Fruit fly (Drosophila melanogaster) whole organism, embryonic: ENCODE data around the gene akirin.

Experiments
- Ada2b ChIP-seq: fragments of 200-800 bp; sonication (Bioruptor generic); IDR thresholded peaks from 2 replicates; pipeline ENCODE4 v1.3.6; 2022; ENCODE audit warnings: missing biosample characterization, missing genetic modification characterization
- Atf-2 ChIP-seq: fragments of 200-800 bp; sonication (Bioruptor generic); optimal IDR thresholded peaks from 2 replicates; lab custom pipeline; 2016; ENCODE audit warnings: missing biosample characterization, missing genetic modification characterization
- BEAF-32 ChIP-seq: fragments of 200-800 bp; sonication (Bioruptor generic); optimal IDR thresholded peaks from 3 replicates; lab custom pipeline; 2017; ENCODE audit warnings: missing biosample characterization, missing genetic modification characterization, mild to moderate bottlenecking, moderate library complexity, missing genetic modification reagents
- CG10209 ChIP-seq: fragments of 200-800 bp; sonication (Bioruptor generic); optimal IDR thresholded peaks from 3 replicates; lab custom pipeline; 2017; ENCODE audit warnings: missing biosample characterization, mild to moderate bottlenecking, missing genetic modification characterization, missing genetic modification reagents
- CG12219 ChIP-seq: fragments of 200-800 bp; sonication (Bioruptor generic); optimal IDR thresholded peaks from 3 replicates; lab custom pipeline; 2018; ENCODE audit warnings: missing biosample characterization, mild to moderate bottlenecking, missing genetic modification characterization
- CG14014 ChIP-seq: fragments of 200-800 bp; sonication (Bioruptor generic); IDR thresholded peaks from 2 replicates; pipeline ENCODE4 v1.3.6; 2022; ENCODE audit warnings: missing biosample characterization, missing genetic modification characterization
- CG15696 ChIP-seq: fragments of 200-800 bp; sonication (Bioruptor generic); optimal IDR thresholded peaks from 2 replicates; lab custom pipeline; 2019; ENCODE audit warnings: missing biosample characterization, mild to moderate bottlenecking, missing genetic modification characterization, moderate library complexity
- CG17186 ChIP-seq: fragments of 200-800 bp; sonication (Bioruptor generic); optimal IDR thresholded peaks from 3 replicates; lab custom pipeline; 2017; ENCODE audit warnings: missing biosample characterization, missing genetic modification reagents, missing genetic modification characterization
- CG1832 ChIP-seq: fragments of 200-800 bp; sonication (Bioruptor generic); optimal IDR thresholded peaks from 2 replicates; lab custom pipeline; 2017; ENCODE audit warnings: missing biosample characterization, mild to moderate bottlenecking, missing genetic modification characterization, inconsistent platforms
- CG18599 ChIP-seq: fragments of 200-800 bp; sonication (Bioruptor generic); optimal IDR thresholded peaks from 3 replicates; lab custom pipeline; 2017; ENCODE audit warnings: missing biosample characterization, missing genetic modification characterization, mild to moderate bottlenecking, moderate library complexity, missing genetic modification reagents
- CG2120 ChIP-seq: fragments of 200-800 bp; sonication (Bioruptor generic); optimal IDR thresholded peaks from 3 replicates; lab custom pipeline; 2016; ENCODE audit warnings: missing biosample characterization, missing genetic modification characterization
- CG2889 ChIP-seq: fragments of 200-800 bp; sonication (Bioruptor generic); IDR thresholded peaks from 3 replicates; pipeline ENCODE4 v1.3.6; 2022; ENCODE audit warnings: missing biosample characterization, missing genetic modification characterization
- CG3065 ChIP-seq: fragments of 200-800 bp; sonication (Bioruptor generic); optimal IDR thresholded peaks from 2 replicates; lab custom pipeline; 2016; ENCODE audit warnings: missing biosample characterization, missing genetic modification characterization
- CG33213 ChIP-seq: fragments of 200-800 bp; sonication (Bioruptor generic); optimal IDR thresholded peaks from 3 replicates; lab custom pipeline; 2016; ENCODE audit warnings: missing biosample characterization, missing genetic modification characterization
- CG42726 ChIP-seq: fragments of 200-800 bp; sonication (Bioruptor generic); IDR thresholded peaks from 2 replicates; pipeline ENCODE4 v1.3.6; 2022; ENCODE audit warnings: missing biosample characterization, missing genetic modification characterization; ENCODE audit not compliant: partially characterized antibody
- CG4424 ChIP-seq: fragments of 200-800 bp; sonication (Bioruptor generic); optimal IDR thresholded peaks from 3 replicates; lab custom pipeline; 2016; ENCODE audit warnings: missing biosample characterization, missing genetic modification characterization
- CG6765 ChIP-seq: fragments of 200-800 bp; sonication (Bioruptor generic); optimal IDR thresholded peaks from 3 replicates; lab custom pipeline; 2017; ENCODE audit warnings: missing biosample characterization, mild to moderate bottlenecking, missing genetic modification characterization
- CG9876 ChIP-seq: fragments of 200-800 bp; sonication (Bioruptor generic); optimal IDR thresholded peaks from 2 replicates; lab custom pipeline; 2016; ENCODE audit warnings: missing biosample characterization, missing genetic modification characterization
- CG9932 ChIP-seq: fragments of 200-800 bp; sonication (Bioruptor generic); IDR thresholded peaks from 2 replicates; pipeline ENCODE4 v1.3.6; 2022; ENCODE audit warnings: missing biosample characterization, missing genetic modification characterization
- Chrac-16 ChIP-seq: fragments of 200-800 bp; sonication (Bioruptor generic); optimal IDR thresholded peaks from 3 replicates; lab custom pipeline; 2016; ENCODE audit warnings: missing biosample characterization, missing genetic modification characterization
- Dek ChIP-seq: fragments of 200-800 bp; sonication (Bioruptor generic); optimal IDR thresholded peaks from 3 replicates; lab custom pipeline; 2019; ENCODE audit warnings: missing biosample characterization, mild to moderate bottlenecking, missing genetic modification characterization, moderate library complexity
- Hr3 ChIP-seq: fragments of 200-800 bp; sonication (Bioruptor generic); optimal IDR thresholded peaks from 3 replicates; lab custom pipeline; 2016; ENCODE audit warnings: missing biosample characterization, missing genetic modification characterization
- Myb ChIP-seq: fragments of 200-800 bp; sonication (Bioruptor generic); optimal IDR thresholded peaks from 2 replicates; lab custom pipeline; 2016; ENCODE audit warnings: missing biosample characterization, missing genetic modification characterization
- Neu2 ChIP-seq: fragments of 200-800 bp; sonication (Bioruptor generic); optimal IDR thresholded peaks from 3 replicates; lab custom pipeline; 2016; ENCODE audit warnings: missing biosample characterization, missing genetic modification characterization, borderline replicate concordance
- Oli ChIP-seq: fragments of 200-800 bp; sonication (Bioruptor generic); optimal IDR thresholded peaks from 2 replicates; lab custom pipeline; 2018; ENCODE audit warnings: missing biosample characterization, mild to moderate bottlenecking, missing genetic modification characterization, moderate library complexity
- Ptx1 ChIP-seq: fragments of 200-800 bp; sonication (Bioruptor generic); IDR thresholded peaks from 2 replicates; pipeline ENCODE4 v1.3.6; 2022; ENCODE audit warnings: missing biosample characterization, missing genetic modification characterization
- Rfx ChIP-seq: fragments of 200-800 bp; sonication (Bioruptor generic); IDR thresholded peaks from 2 replicates; pipeline ENCODE4 v1.3.6; 2022; ENCODE audit warnings: missing biosample characterization, missing genetic modification characterization
- Sry-β ChIP-seq: fragments of 200-800 bp; sonication (Bioruptor generic); optimal IDR thresholded peaks from 2 replicates; lab custom pipeline; 2018; ENCODE audit warnings: missing biosample characterization, mild to moderate bottlenecking, missing genetic modification characterization, moderate library complexity
- Vsx1 ChIP-seq: fragments of 200-800 bp; sonication (Bioruptor generic); optimal IDR thresholded peaks from 2 replicates; lab custom pipeline; 2017; ENCODE audit warnings: missing biosample characterization, mild to moderate bottlenecking, missing genetic modification characterization, missing genetic modification reagents
- aop ChIP-seq: fragments of 200-800 bp; sonication (Bioruptor generic); IDR thresholded peaks from 2 replicates; pipeline ENCODE4 v1.3.6; 2022; ENCODE audit warnings: missing biosample characterization, missing genetic modification characterization
- ato ChIP-seq: fragments of 200-800 bp; sonication (Bioruptor generic); IDR thresholded peaks from 2 replicates; pipeline ENCODE4 v1.3.6; 2022; ENCODE audit warnings: missing biosample characterization, missing genetic modification characterization; ENCODE audit not compliant: partially characterized antibody
- bbx ChIP-seq: fragments of 200-800 bp; sonication (Bioruptor generic); IDR thresholded peaks from 2 replicates; pipeline ENCODE4 v1.3.6; 2022; ENCODE audit warnings: missing biosample characterization, missing genetic modification characterization; ENCODE audit not compliant: partially characterized antibody
- cg ChIP-seq: fragments of 200-800 bp; sonication (Bioruptor generic); optimal IDR thresholded peaks from 3 replicates; lab custom pipeline; 2019; ENCODE audit warnings: missing biosample characterization, mild to moderate bottlenecking, missing genetic modification characterization, moderate library complexity
- disco-r ChIP-seq: fragments of 200-800 bp; sonication (Bioruptor generic); optimal IDR thresholded peaks from 2 replicates; lab custom pipeline; 2016; ENCODE audit warnings: missing biosample characterization, missing genetic modification characterization
- dmrt99B ChIP-seq: fragments of 200-800 bp; sonication (Bioruptor generic); optimal IDR thresholded peaks from 2 replicates; lab custom pipeline; 2018; ENCODE audit warnings: missing biosample characterization, mild to moderate bottlenecking, missing genetic modification characterization, moderate library complexity
- eve ChIP-seq, 2 experiments: fragments of >200 bp; optimal IDR thresholded peaks; 2 replicates each; lab custom pipeline; 2017; ENCODE audit warnings: missing biosample characterization in 2 of 2, missing genetic modification characterization in 2 of 2
- fru ChIP-seq: fragments of >200 bp; optimal IDR thresholded peaks from 2 replicates; lab custom pipeline; 2017
- gfzf ChIP-seq: fragments of 200-800 bp; sonication (Bioruptor generic); optimal IDR thresholded peaks from 2 replicates; lab custom pipeline; 2016; ENCODE audit warnings: missing biosample characterization, mild to moderate bottlenecking, missing genetic modification characterization, moderate library complexity
- grn ChIP-seq: fragments of 200-800 bp; sonication (Bioruptor generic); optimal IDR thresholded peaks from 3 replicates; lab custom pipeline; 2017; ENCODE audit warnings: missing biosample characterization, missing genetic modification characterization
- gt ChIP-seq: fragments of 200-800 bp; sonication (Bioruptor generic); IDR thresholded peaks from 2 replicates; pipeline ENCODE4 v1.3.6; 2022; ENCODE audit warnings: missing biosample characterization, missing genetic modification characterization
- hbn ChIP-seq: fragments of 200-800 bp; sonication (Bioruptor generic); IDR thresholded peaks from 2 replicates; pipeline ENCODE4 v1.3.6; 2022; ENCODE audit warnings: missing biosample characterization, missing genetic modification characterization; ENCODE audit not compliant: partially characterized antibody
- klu ChIP-seq: fragments of 200-800 bp; sonication (Bioruptor generic); IDR thresholded peaks from 2 replicates; pipeline ENCODE4 v1.3.6; 2022; ENCODE audit warnings: missing biosample characterization, missing genetic modification characterization
- lab ChIP-seq: fragments of 200-800 bp; sonication (Bioruptor generic); optimal IDR thresholded peaks from 3 replicates; lab custom pipeline; 2017; ENCODE audit warnings: missing biosample characterization, missing genetic modification characterization, mild to moderate bottlenecking, moderate library complexity, missing genetic modification reagents
- row ChIP-seq: fragments of 200-800 bp; sonication (Bioruptor generic); IDR thresholded peaks from 3 replicates; pipeline ENCODE4 v1.3.6; 2022; ENCODE audit warnings: missing biosample characterization, missing genetic modification characterization
- sc ChIP-seq, 3 experiments: fragments of >200 bp in 2 of 3; fragments of 200-800 bp in 1 of 3; sonication (Bioruptor generic) in 1 of 3; optimal IDR thresholded peaks; 2 replicates in 2 of 3; 3 replicates in 1 of 3; lab custom pipeline; 2017; ENCODE audit warnings: mild to moderate bottlenecking in 1 of 3, missing biosample characterization in 1 of 3, missing genetic modification characterization in 1 of 3, missing genetic modification reagents in 1 of 3
- sima ChIP-seq: fragments of 200-800 bp; sonication (Bioruptor generic); optimal IDR thresholded peaks from 2 replicates; lab custom pipeline; 2016; ENCODE audit warnings: missing biosample characterization, missing genetic modification characterization
- tio ChIP-seq: fragments of 200-800 bp; sonication (Bioruptor generic); optimal IDR thresholded peaks from 2 replicates; lab custom pipeline; 2017; ENCODE audit warnings: missing biosample characterization, missing genetic modification characterization, inconsistent platforms
- wek ChIP-seq: fragments of 200-800 bp; sonication (Bioruptor generic); optimal IDR thresholded peaks from 3 replicates; lab custom pipeline; 2018; ENCODE audit warnings: missing biosample characterization, mild to moderate bottlenecking, missing genetic modification characterization, moderate library complexity
- zen ChIP-seq: fragments of 200-800 bp; sonication (Bioruptor generic); optimal IDR thresholded peaks from 3 replicates; lab custom pipeline; 2018; ENCODE audit warnings: missing biosample characterization, mild to moderate bottlenecking, missing genetic modification characterization, moderate library complexity

akirin gene

dm6 chr3L:7344965-7345427 lies 24.6 kb upstream of the akirin start, which contains the start of gene Cln7 (continued):
- TF ChIP-seq CG12219 (GFP tag; lab: Kevin White, UChicago) (peak; percentile 16), Vsx1 (GFP tag; lab: Kevin White, UChicago) (no peak), Chrac-16 (no peak), disco-r (GFP tag; lab: Kevin White, UChicago) (no peak), aop (0 out of 2 replicates have a peak, but pooled peaks have one; percentile 24), Atf-2 (GFP tag; lab: Kevin White, UChicago) (no peak), Ptx1 (GFP tag; lab: Robert Waterston, UW) (no peak), CG15696 (tag; lab: Kevin White, UChicago) (no peak), klu (no peak), wek (GFP tag; lab: Kevin White, UChicago) (peak; percentile 48), CG2889 (GFP tag; lab: Robert Waterston, UW) (no peak), grn (peak; percentile 80), BEAF-32 (GFP tag; lab: Kevin White, UChicago) (no peak), CG1832 (peak; percentile 22), dmrt99B (tag; lab: Kevin White, UChicago) (no peak), cg (peak; percentile 61), hbn (GFP tag; lab: Robert Waterston, UW) (no peak), Sry-β (no peak), gt (GFP tag; lab: Robert Waterston, UW) (no peak), CG18599 (peak; percentile 31), zen (tag; lab: Kevin White, UChicago) (peak; percentile 16), Rfx (GFP tag; lab: Robert Waterston, UW) (peak; percentile 55), CG9876 (GFP tag; lab: Kevin White, UChicago) (no peak), CG17186 (GFP tag; lab: Kevin White, UChicago) (no peak), CG3065 (GFP tag; lab: Kevin White, UChicago) (no peak), CG6765 (GFP tag; lab: Kevin White, UChicago) (peak; percentile 31), gfzf (GFP tag; lab: Kevin White, UChicago) (peak; percentile 0), Ada2b (GFP tag; lab: Robert Waterston, UW) (no peak), sc (optimal IDR thresholded peaks at IDR 0.05; lab: Kevin White, UChicago) (no peak), sc (GFP tag; optimal IDR thresholded peaks at IDR 0.05; lab: Kevin White, UChicago) (no peak), sima (no peak), lab (GFP tag; lab: Kevin White, UChicago) (peak; percentile 59), Oli (tag; lab: Kevin White, UChicago) (no peak), fru (lab: Kevin White, UChicago) (no peak), CG4424 (GFP tag; lab: Kevin White, UChicago) (no peak), CG10209 (GFP tag; lab: Kevin White, UChicago) (no peak), Hr3 (GFP tag; lab: Kevin White, UChicago) (no peak), eve (GFP tag; optimal IDR thresholded peaks at IDR 0.05; lab: Kevin White, UChicago) (no peak), row (no peak; the same call in 2 of the 3 replicates), CG42726 (GFP tag; lab: Robert Waterston, UW) (peak; percentile 38; the same call in 1 of the 2 replicates), ato (peak; percentile 41; the same call in 1 of the 2 replicates), CG2120 (peak; percentile 2), CG9932 (GFP tag; lab: Robert Waterston, UW) (no peak), Dek (tag; lab: Kevin White, UChicago) (no peak), CG33213 (no peak), bbx (peak; percentile 62), Myb (GFP tag; lab: Kevin White, UChicago) (no peak), Neu2 (GFP tag; lab: Kevin White, UChicago) (no peak), tio (GFP tag; lab: Kevin White, UChicago) (no peak), CG14014 (GFP tag; lab: Robert Waterston, UW) (peak; percentile 44; the same call in 1 of the 2 replicates)
